Worm (Caenorhabditis elegans) whole organism, late embryonic: ENCODE data around the gene R08D7.4.

ENCODE experiments used
- K02D7.2 ChIP-seq: sonication (generic microtip); optimal IDR thresholded peaks from 2 replicates; lab custom pipeline; 2017; ENCODE audit warnings: mild to moderate bottlenecking, missing genetic modification characterization, missing compliant biosample characterization
- Y22D7AL.16 ChIP-seq: sonication (generic microtip); optimal IDR thresholded peaks from 2 replicates; lab custom pipeline; 2016; ENCODE audit warnings: missing genetic modification characterization, missing compliant biosample characterization
- ceh-18 ChIP-seq: sonication (generic microtip); optimal IDR thresholded peaks from 2 replicates; lab custom pipeline; 2016; ENCODE audit warnings: missing genetic modification characterization, missing compliant biosample characterization
- ceh-19 ChIP-seq: fragments of 200-800 bp; sonication (Bioruptor generic); optimal IDR thresholded peaks from 2 replicates; lab custom pipeline; 2018; ENCODE audit warnings: mild to moderate bottlenecking, missing genetic modification characterization, missing compliant biosample characterization
- ceh-24 ChIP-seq: sonication (generic microtip); optimal IDR thresholded peaks from 2 replicates; lab custom pipeline; 2016; ENCODE audit warnings: mild to moderate bottlenecking, missing genetic modification characterization, missing compliant biosample characterization
- ceh-31 ChIP-seq: sonication (generic microtip); optimal IDR thresholded peaks from 2 replicates; lab custom pipeline; 2016; ENCODE audit warnings: missing genetic modification characterization, missing compliant biosample characterization
- ceh-34 ChIP-seq: sonication (generic microtip); optimal IDR thresholded peaks from 2 replicates; lab custom pipeline; 2016; ENCODE audit warnings: mild to moderate bottlenecking, missing genetic modification characterization, missing compliant biosample characterization
- ceh-45 ChIP-seq: fragments of 200-800 bp; sonication (Bioruptor generic); IDR thresholded peaks from 2 replicates; pipeline ENCODE4 v1.3.6; 2022; ENCODE audit warnings: missing genetic modification reagents, missing genetic modification characterization, missing compliant biosample characterization
- ceh-48 ChIP-seq: sonication (generic microtip); optimal IDR thresholded peaks from 2 replicates; lab custom pipeline; 2016; ENCODE audit warnings: missing genetic modification characterization, inconsistent platforms, missing compliant biosample characterization
- ceh-6 ChIP-seq: fragments of 200-800 bp; sonication (Bioruptor generic); optimal IDR thresholded peaks from 2 replicates; lab custom pipeline; 2018; ENCODE audit warnings: mild to moderate bottlenecking, missing genetic modification characterization, missing compliant biosample characterization
- dve-1 ChIP-seq: sonication (generic microtip); optimal IDR thresholded peaks from 2 replicates; lab custom pipeline; 2017; ENCODE audit warnings: antibody characterized with exemption, mild to moderate bottlenecking, missing genetic modification characterization, missing compliant biosample characterization
- elt-2 ChIP-seq: sonication (generic microtip); optimal IDR thresholded peaks from 2 replicates; lab custom pipeline; 2016; ENCODE audit warnings: missing genetic modification reagents, missing genetic modification characterization, missing compliant biosample characterization
- elt-4 ChIP-seq: sonication (generic microtip); optimal IDR thresholded peaks from 2 replicates; lab custom pipeline; 2016; ENCODE audit warnings: missing genetic modification characterization, missing compliant biosample characterization
- ets-4 ChIP-seq: sonication (generic microtip); optimal IDR thresholded peaks from 2 replicates; lab custom pipeline; 2016; ENCODE audit warnings: missing genetic modification characterization, missing compliant biosample characterization
- fax-1 ChIP-seq: sonication (generic microtip); optimal IDR thresholded peaks from 2 replicates; lab custom pipeline; 2016; ENCODE audit warnings: missing genotype, missing genetic modification characterization, missing compliant biosample characterization
- fkh-10 ChIP-seq: fragments of 150-350 bp; optimal IDR thresholded peaks from 2 replicates; lab custom pipeline; 2014; ENCODE audit warnings: missing biosample characterization, missing genetic modification reagents, missing genetic modification characterization
- hlh-13 ChIP-seq: fragments of 200-800 bp; sonication (Bioruptor generic); optimal IDR thresholded peaks from 2 replicates; lab custom pipeline; 2018; ENCODE audit warnings: mild to moderate bottlenecking, missing genetic modification characterization, missing compliant biosample characterization
- hlh-15 ChIP-seq: sonication (generic microtip); optimal IDR thresholded peaks from 2 replicates; lab custom pipeline; 2016; ENCODE audit warnings: missing genetic modification characterization, missing compliant biosample characterization
- hlh-30 ChIP-seq: sonication (generic microtip); optimal IDR thresholded peaks from 2 replicates; lab custom pipeline; 2017; ENCODE audit warnings: antibody characterized with exemption, missing genetic modification characterization, missing compliant biosample characterization; ENCODE audit not compliant: insufficient read depth
- hlh-8 ChIP-seq: sonication (generic microtip); optimal IDR thresholded peaks from 2 replicates; lab custom pipeline; 2016; ENCODE audit warnings: missing genotype, missing genetic modification characterization, missing compliant biosample characterization
- lim-6 ChIP-seq: sonication (generic microtip); optimal IDR thresholded peaks from 2 replicates; lab custom pipeline; 2016; ENCODE audit warnings: missing genetic modification characterization, missing compliant biosample characterization
- lin-11 ChIP-seq: fragments of 200-800 bp; sonication (Bioruptor generic); optimal IDR thresholded peaks from 2 replicates; lab custom pipeline; 2018; ENCODE audit warnings: mild to moderate bottlenecking, missing genetic modification characterization, missing compliant biosample characterization
- madf-2 ChIP-seq: sonication (generic microtip); optimal IDR thresholded peaks from 2 replicates; lab custom pipeline; 2017; ENCODE audit warnings: missing genetic modification characterization, missing compliant biosample characterization
- nfya-1 ChIP-seq: sonication (generic microtip); optimal IDR thresholded peaks from 2 replicates; lab custom pipeline; 2017; ENCODE audit warnings: missing genetic modification characterization, mild to moderate bottlenecking, missing compliant biosample characterization, antibody characterized with exemption, moderate library complexity
- pax-1 ChIP-seq: fragments of 150-350 bp; optimal IDR thresholded peaks from 2 replicates; lab custom pipeline; 2014; ENCODE audit warnings: missing biosample characterization, missing genetic modification characterization
- pqm-1 ChIP-seq: sonication (generic microtip); optimal IDR thresholded peaks from 2 replicates; lab custom pipeline; 2016; ENCODE audit warnings: missing genetic modification characterization, missing compliant biosample characterization
- pros-1 ChIP-seq: fragments of 150-350 bp; optimal IDR thresholded peaks from 2 replicates; lab custom pipeline; 2014; ENCODE audit warnings: missing biosample characterization, missing genetic modification reagents, missing genetic modification characterization
- rnt-1 ChIP-seq: sonication (generic microtip); optimal IDR thresholded peaks from 2 replicates; lab custom pipeline; 2016; ENCODE audit warnings: missing genetic modification characterization, missing compliant biosample characterization
- sox-2 ChIP-seq: fragments of 200-800 bp; sonication (Bioruptor generic); IDR thresholded peaks from 2 replicates; pipeline ENCODE4 v1.3.6; 2022; ENCODE audit warnings: missing genetic modification reagents, missing genetic modification characterization, missing compliant biosample characterization
- sox-4 ChIP-seq: sonication (generic microtip); optimal IDR thresholded peaks from 2 replicates; lab custom pipeline; 2017; ENCODE audit warnings: mild to moderate bottlenecking, missing genetic modification characterization, inconsistent platforms, missing compliant biosample characterization
- syd-9 ChIP-seq: sonication (generic microtip); optimal IDR thresholded peaks from 2 replicates; lab custom pipeline; 2016; ENCODE audit warnings: mild to moderate bottlenecking, missing genetic modification characterization, moderate library complexity, missing compliant biosample characterization
- tbx-2 ChIP-seq: sonication (generic microtip); optimal IDR thresholded peaks from 2 replicates; lab custom pipeline; 2016; ENCODE audit warnings: missing genetic modification characterization, missing compliant biosample characterization
- tbx-7 ChIP-seq: sonication (generic microtip); optimal IDR thresholded peaks from 2 replicates; lab custom pipeline; 2016; ENCODE audit warnings: missing genotype, missing genetic modification characterization, missing compliant biosample characterization
- ttx-3 ChIP-seq: sonication (generic microtip); optimal IDR thresholded peaks from 2 replicates; lab custom pipeline; 2016; ENCODE audit warnings: missing genetic modification reagents, missing genetic modification characterization, missing compliant biosample characterization
- unc-3 ChIP-seq, 2 experiments: fragments of 200-800 bp in 1 of 2; sonication (Bioruptor generic) in 1 of 2; sonication (generic microtip) in 1 of 2; conservative IDR thresholded peaks in 1 of 2; optimal IDR thresholded peaks in 1 of 2; 2 replicates each; pipeline versions ENCODE4 v1.3.6 to Lab custom; 2016 to 2022; ENCODE audit warnings: missing compliant biosample characterization in 2 of 2, missing genetic modification characterization in 2 of 2, missing genetic modification reagents in 1 of 2
- unc-42 ChIP-seq: sonication (generic microtip); optimal IDR thresholded peaks from 2 replicates; lab custom pipeline; 2016; ENCODE audit warnings: missing genotype, missing genetic modification characterization, missing compliant biosample characterization
- unc-55 ChIP-seq: sonication (generic microtip); optimal IDR thresholded peaks from 2 replicates; lab custom pipeline; 2017; ENCODE audit warnings: missing biosample characterization, missing genetic modification reagents, missing genetic modification characterization
- unc-86 ChIP-seq: sonication (generic microtip); optimal IDR thresholded peaks from 2 replicates; lab custom pipeline; 2016; ENCODE audit warnings: missing genetic modification characterization, missing compliant biosample characterization
- zip-5 ChIP-seq: sonication (generic microtip); optimal IDR thresholded peaks from 2 replicates; lab custom pipeline; 2016; ENCODE audit warnings: missing genetic modification characterization, missing compliant biosample characterization

The R08D7.4 gene

ce11 chrIII:8984960-8985359 lies 13.3 kb downstream of the R08D7.4 start:
- TF ChIP-seq ets-4 (no peak), ceh-45 (GFP tag; lab: Robert Waterston, UW) (no peak), ceh-31 (tag; lab: Kevin White, UChicago) (peak; percentile 41), ceh-18 (tag; lab: Kevin White, UChicago) (peak; percentile 88), ceh-34 (tag; lab: Kevin White, UChicago) (peak; percentile 18), pax-1 (tag; lab: Kevin White, UChicago) (no peak), K02D7.2 (no peak), rnt-1 (peak; percentile 33), lim-6 (no peak), sox-2 (GFP tag; lab: Robert Waterston, UW) (no peak), unc-42 (peak; percentile 85), tbx-2 (tag; lab: Kevin White, UChicago) (peak; percentile 36), unc-55 (GFP tag; lab: Kevin White, UChicago) (peak; percentile 64), dve-1 (tag; lab: Kevin White, UChicago) (peak; percentile 15), lin-11 (tag; lab: Kevin White, UChicago) (no peak), elt-2 (tag; lab: Kevin White, UChicago) (no peak), syd-9 (tag; lab: Kevin White, UChicago) (peak; percentile 21), nfya-1 (tag; lab: Kevin White, UChicago) (peak; percentile 44), madf-2 (tag; lab: Kevin White, UChicago) (no peak), hlh-15 (tag; lab: Kevin White, UChicago) (no peak), ceh-48 (tag; lab: Kevin White, UChicago) (no peak)

ce11 chrIII:8985461-8985860 lies 13.8 kb downstream of the R08D7.4 start:
- TF ChIP-seq tbx-7 (tag; lab: Kevin White, UChicago) (no peak), elt-4 (no peak), hlh-30 (tag; lab: Kevin White, UChicago) (no peak)

ce11 chrIII:8985965-8986364 lies 14.3 kb downstream of the R08D7.4 start:
- no peak for TF ChIP-seq fkh-10 (GFP tag; lab: Kevin White, UChicago)
- no peak for TF ChIP-seq zip-5 (tag; lab: Kevin White, UChicago)
- no peak for TF ChIP-seq sox-4 (tag; lab: Kevin White, UChicago)
- TF ChIP-seq pax-1 (tag; lab: Kevin White, UChicago): no peak
- no peak for TF ChIP-seq hlh-15 (tag; lab: Kevin White, UChicago)
- no peak for TF ChIP-seq K02D7.2
- TF ChIP-seq fax-1 (tag; lab: Kevin White, UChicago): no peak
- TF ChIP-seq unc-3 (GFP tag; conservative IDR thresholded peaks at IDR 0.05; lab: Robert Waterston, UW): no peak
- no peak for TF ChIP-seq unc-3 (tag; optimal IDR thresholded peaks at IDR 0.05; lab: Kevin White, UChicago)
- no peak for TF ChIP-seq pqm-1 (tag; lab: Kevin White, UChicago)
- TF ChIP-seq unc-42: no peak
- no peak for TF ChIP-seq Y22D7AL.16 (tag; lab: Kevin White, UChicago)
- no peak for TF ChIP-seq ttx-3 (tag; lab: Kevin White, UChicago)
- TF ChIP-seq ceh-24 (tag; lab: Kevin White, UChicago): no peak
- no peak for TF ChIP-seq lim-6

ce11 chrIII:8986872-8987271 lies 15.2 kb downstream of the R08D7.4 start:
- no peak for TF ChIP-seq ceh-6
- TF ChIP-seq pros-1 (tag; lab: Kevin White, UChicago): no peak
- TF ChIP-seq ceh-18 (tag; lab: Kevin White, UChicago): no peak
- no peak for TF ChIP-seq unc-86
- TF ChIP-seq ceh-34 (tag; lab: Kevin White, UChicago): peak; percentile 25
- TF ChIP-seq hlh-8 (tag; lab: Kevin White, UChicago): no peak
- TF ChIP-seq elt-2 (tag; lab: Kevin White, UChicago): peak; percentile 32
- no peak for TF ChIP-seq hlh-13
- no peak for TF ChIP-seq ceh-19 (GFP tag; lab: Kevin White, UChicago)
- TF ChIP-seq ttx-3 (tag; lab: Kevin White, UChicago): no peak
- TF ChIP-seq syd-9 (tag; lab: Kevin White, UChicago): no peak
- TF ChIP-seq, all 69 proteins: peak for 2
